Fruit fly (Drosophila melanogaster): ENCODE results near the gene CG13074.

The CG13074 gene

DNA sequence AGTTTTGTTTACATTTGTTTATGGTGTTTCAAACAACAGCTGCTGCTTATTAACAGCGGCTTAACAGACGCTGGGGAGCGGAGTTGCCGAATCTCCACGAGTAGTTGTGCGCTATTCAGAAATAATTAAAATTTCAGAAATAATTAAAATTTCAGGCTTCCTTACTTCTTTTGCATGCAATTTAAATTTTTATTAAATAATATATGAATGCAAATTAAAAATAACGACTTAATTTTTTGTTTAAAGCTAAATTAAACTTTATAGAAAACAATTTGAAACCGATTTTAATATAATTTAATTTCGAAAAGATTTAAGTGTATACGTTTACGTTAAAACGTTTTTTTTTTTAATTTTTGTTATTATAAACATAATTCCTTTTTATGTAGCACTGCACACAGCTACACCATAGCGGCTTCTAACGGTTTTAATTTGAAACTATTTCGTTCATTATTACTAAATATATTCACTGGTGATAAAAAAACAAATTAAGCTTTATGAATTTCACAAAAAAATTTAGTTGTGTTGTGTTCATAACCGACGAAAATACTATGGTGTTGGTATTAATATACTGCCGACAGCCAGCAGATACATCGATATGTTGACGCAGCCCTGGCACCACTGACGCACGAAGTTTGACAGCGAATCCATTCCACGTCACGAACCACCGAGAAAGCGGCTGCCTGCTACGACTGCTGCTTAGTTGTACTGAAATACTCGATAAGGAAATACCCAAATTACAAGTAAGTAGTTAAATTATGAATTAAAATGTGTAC is 31.9 kb upstream of the CG13074 start, which contains the start of gene SsRbeta:
Gene SsRbeta (plus strand): TSS at position 645 of the 773 bp plus-strand sequence.
- no peak for TF ChIP-seq h (optimal IDR thresholded peaks at IDR 0.05)
- TF ChIP-seq psq (optimal IDR thresholded peaks at IDR 0.05): no peak
- no peak for TF ChIP-seq Sin3A (optimal IDR thresholded peaks at IDR 0.05)
- TF ChIP-seq ttk (optimal IDR thresholded peaks at IDR 0.05): no peak
- TF ChIP-seq Myc (optimal IDR thresholded peaks at IDR 0.05): no peak
- no peak for TF ChIP-seq insv (optimal IDR thresholded peaks at IDR 0.05)

- TF ChIP-seq psq (optimal IDR thresholded peaks at IDR 0.05) (no peak), Myc (optimal IDR thresholded peaks at IDR 0.05) (no peak), insv (optimal IDR thresholded peaks at IDR 0.05) (no peak), ttk (optimal IDR thresholded peaks at IDR 0.05) (no peak), Sin3A (optimal IDR thresholded peaks at IDR 0.05) (no peak), h (optimal IDR thresholded peaks at IDR 0.05) (no peak)
Measured at dm6 chr3L:16128481-16128972, 31.2 kb upstream of the CG13074 start, which contains the start of gene Pgm1. Gene Pgm1 (minus strand): TSS chr3L:16128531.

- TF ChIP-seq h (optimal IDR thresholded peaks at IDR 0.05) (no peak), ttk (optimal IDR thresholded peaks at IDR 0.05) (no peak), Sin3A (optimal IDR thresholded peaks at IDR 0.05) (no peak), psq (optimal IDR thresholded peaks at IDR 0.05) (no peak), insv (optimal IDR thresholded peaks at IDR 0.05) (no peak)
Measured at dm6 chr3L:16121791-16122190, 24.5 kb upstream of the CG13074 start, which contains the start of gene Strump. Gene Strump (plus strand): TSS chr3L:16122002.

- no peak for TF ChIP-seq ttk (optimal IDR thresholded peaks at IDR 0.05)
- TF ChIP-seq psq (optimal IDR thresholded peaks at IDR 0.05): no peak
- TF ChIP-seq h (optimal IDR thresholded peaks at IDR 0.05): no peak
- TF ChIP-seq Sin3A (optimal IDR thresholded peaks at IDR 0.05): no peak
- TF ChIP-seq insv (optimal IDR thresholded peaks at IDR 0.05): no peak
- no peak for TF ChIP-seq Myc (optimal IDR thresholded peaks at IDR 0.05)
Measured at dm6 chr3L:16113607-16114337, 16.5 kb upstream of the CG13074 start.

DNA sequence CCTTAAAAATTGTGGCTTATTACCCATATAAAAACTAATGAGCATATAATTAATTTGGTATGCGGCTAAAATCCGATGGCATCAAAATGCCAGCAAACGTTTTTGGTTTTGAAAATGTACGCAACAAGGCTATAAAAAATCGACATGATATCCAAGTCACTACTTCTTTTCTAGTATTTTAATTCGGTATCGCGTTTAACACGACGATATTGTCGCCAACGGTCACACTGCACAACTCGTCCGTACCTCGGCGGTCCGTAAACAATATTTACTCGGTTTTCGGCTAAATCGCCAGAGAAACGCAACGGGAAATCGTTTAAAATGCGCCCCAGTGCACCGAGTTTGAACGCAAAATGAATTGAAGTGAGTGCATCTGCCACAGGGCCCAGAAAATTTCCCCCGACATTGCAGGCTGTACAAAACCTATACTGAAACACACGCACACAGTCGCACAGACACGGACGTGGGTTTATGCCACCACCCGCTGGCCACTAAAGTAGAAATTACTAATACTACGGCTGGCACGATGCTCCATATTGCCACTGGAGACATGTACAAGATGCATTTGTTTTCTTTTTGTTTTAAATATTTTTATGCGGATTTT is 15.8 kb upstream of the CG13074 start, which contains the start of gene Taf4:
Gene Taf4 (plus strand): TSS at position 210 of the 604 bp plus-strand sequence.
- TF ChIP-seq Sin3A (optimal IDR thresholded peaks at IDR 0.05): no peak
- no peak for TF ChIP-seq psq (optimal IDR thresholded peaks at IDR 0.05)
- TF ChIP-seq insv (optimal IDR thresholded peaks at IDR 0.05): no peak
- no peak for TF ChIP-seq h (optimal IDR thresholded peaks at IDR 0.05)
- TF ChIP-seq Myc (optimal IDR thresholded peaks at IDR 0.05): no peak
- TF ChIP-seq ttk (optimal IDR thresholded peaks at IDR 0.05): no peak

DNA sequence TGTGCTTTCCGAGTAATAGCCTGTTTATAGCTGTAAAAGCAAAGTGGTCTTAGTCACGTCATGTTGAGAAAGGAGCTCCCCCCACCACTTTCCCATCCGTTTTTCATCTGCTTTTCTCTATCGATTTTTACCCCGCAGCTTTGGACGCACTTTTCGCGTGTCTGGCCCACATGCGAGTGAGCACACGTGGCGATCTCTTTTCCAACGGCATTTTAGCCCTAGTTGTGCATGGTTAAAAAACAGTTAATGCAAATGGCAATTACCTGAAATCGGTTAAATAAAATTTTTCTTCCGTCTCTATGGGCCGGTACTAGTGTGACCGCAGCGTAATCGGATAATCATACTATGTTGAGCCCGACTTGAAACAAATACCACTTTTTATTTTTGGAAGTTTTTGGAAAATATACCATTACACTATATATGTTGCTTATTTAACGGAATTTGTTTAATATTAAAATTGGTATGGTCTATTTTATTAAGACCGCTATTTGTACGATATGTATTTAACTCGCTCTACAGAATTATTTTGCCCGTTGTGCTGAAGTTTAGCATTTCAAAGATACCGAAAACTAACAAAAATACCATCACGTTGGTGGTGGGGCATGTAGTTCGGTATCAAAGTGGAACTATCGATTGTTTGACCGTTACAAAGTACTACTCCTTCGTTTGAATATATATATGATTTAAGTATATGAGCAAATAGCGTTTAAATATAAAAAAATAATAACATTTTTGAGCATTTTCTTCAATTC is 15.0 kb upstream of the CG13074 start, which contains the start of gene Zn72D:
Gene Zn72D (minus strand): TSS at position 558 of the 752 bp plus-strand sequence.
- TF ChIP-seq psq (optimal IDR thresholded peaks at IDR 0.05) (no peak), insv (optimal IDR thresholded peaks at IDR 0.05) (no peak), Sin3A (optimal IDR thresholded peaks at IDR 0.05) (no peak), Myc (optimal IDR thresholded peaks at IDR 0.05) (no peak)

dm6 chr3L:16105528-16105927 is 8.2 kb upstream of the CG13074 start, which contains the start of the genes IntS9 and CG43295:
Gene IntS9 (minus strand): TSS chr3L:16105627.
Gene CG43295 (plus strand): TSS chr3L:16105852.
- TF ChIP-seq Myc (optimal IDR thresholded peaks at IDR 0.05) (no peak), insv (optimal IDR thresholded peaks at IDR 0.05) (no peak), Sin3A (optimal IDR thresholded peaks at IDR 0.05) (no peak), h (optimal IDR thresholded peaks at IDR 0.05) (no peak), ttk (optimal IDR thresholded peaks at IDR 0.05) (no peak), psq (optimal IDR thresholded peaks at IDR 0.05) (no peak)

DNA sequence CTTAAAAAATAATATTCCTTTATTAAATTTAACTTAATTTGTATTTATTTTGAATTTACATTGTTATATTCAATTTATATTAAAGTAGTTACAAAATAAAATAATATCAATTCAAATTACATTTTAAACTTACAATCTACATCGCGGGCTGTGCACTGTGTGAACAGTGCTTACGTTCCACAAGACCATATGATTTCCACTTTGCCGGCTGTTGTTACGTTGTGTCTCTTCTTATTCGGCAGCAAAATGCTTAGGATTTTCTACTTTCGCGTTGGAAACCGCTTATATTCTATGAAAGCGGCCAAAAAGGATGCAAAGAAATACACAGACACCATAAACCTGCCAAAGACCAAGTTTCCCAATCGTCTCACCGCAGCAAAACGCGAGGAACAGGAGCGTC is 2.8 kb upstream of the CG13074 start, which contains the start of gene IleRS-m:
Gene IleRS-m (plus strand): TSS at position 222 of the 400 bp plus-strand sequence.
- TF ChIP-seq psq (optimal IDR thresholded peaks at IDR 0.05) (no peak), Sin3A (optimal IDR thresholded peaks at IDR 0.05) (no peak), insv (optimal IDR thresholded peaks at IDR 0.05) (no peak), Myc (optimal IDR thresholded peaks at IDR 0.05) (no peak), ttk (optimal IDR thresholded peaks at IDR 0.05) (no peak), h (optimal IDR thresholded peaks at IDR 0.05) (no peak)

DNA sequence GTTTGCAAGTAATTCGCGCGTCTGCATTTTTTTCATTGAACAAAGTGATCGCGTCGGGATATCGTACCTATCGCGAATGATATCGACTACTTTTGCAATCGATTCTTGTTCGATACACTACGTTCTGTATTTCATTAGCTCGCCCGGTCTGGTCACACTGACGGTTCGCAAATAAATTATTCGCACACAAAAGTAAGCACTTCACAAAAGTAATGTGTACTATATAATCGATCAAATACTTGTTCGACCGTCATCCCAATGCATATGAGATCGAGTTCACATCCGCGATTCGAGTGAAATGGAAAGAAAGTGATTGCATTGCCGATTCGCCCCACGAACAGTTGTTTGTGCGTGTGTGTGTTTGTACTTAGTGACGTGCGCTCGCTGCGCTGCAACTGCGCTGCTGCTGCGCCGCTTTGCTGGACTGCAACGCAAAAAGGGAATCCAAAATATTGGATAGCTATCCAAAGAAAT is 6.9 kb downstream of the CG13074 start, which contains the start of the genes CG5235 and ClC-c:
Gene CG5235 (minus strand): TSS at position 63 of the 474 bp plus-strand sequence.
Gene ClC-c (plus strand): TSS at position 125 of the 474 bp plus-strand sequence.
- TF ChIP-seq h (optimal IDR thresholded peaks at IDR 0.05) (no peak), Sin3A (optimal IDR thresholded peaks at IDR 0.05) (no peak), Myc (optimal IDR thresholded peaks at IDR 0.05) (no peak), insv (optimal IDR thresholded peaks at IDR 0.05) (no peak), psq (optimal IDR thresholded peaks at IDR 0.05) (no peak), ttk (optimal IDR thresholded peaks at IDR 0.05) (no peak)

DNA sequence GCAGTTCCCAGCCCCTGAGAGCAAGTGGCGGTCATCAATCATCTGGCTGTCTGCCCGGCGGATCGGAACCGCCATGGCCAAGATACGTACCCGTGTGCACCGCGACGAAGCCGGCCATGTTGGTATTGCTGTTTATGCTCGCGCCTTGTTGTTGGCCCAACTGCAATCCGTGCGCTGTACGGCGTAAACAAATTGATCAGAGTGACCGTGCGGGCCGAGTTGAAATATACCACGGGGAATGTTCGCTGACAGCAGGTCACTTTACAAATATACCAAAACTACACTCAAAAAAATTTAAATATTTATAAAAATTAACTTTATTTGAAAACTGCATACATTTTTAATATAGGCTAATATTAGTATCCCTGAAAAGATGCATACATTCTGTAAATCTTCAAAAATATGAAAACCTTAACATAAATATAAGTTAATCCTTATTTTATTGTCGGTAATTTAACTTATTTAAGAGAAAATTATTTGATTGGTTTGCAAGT is 9.9 kb downstream of the CG13074 start, which contains the start of gene Tasp1:
Gene Tasp1 (minus strand): TSS at position 203 of the 494 bp plus-strand sequence.
- TF ChIP-seq psq (optimal IDR thresholded peaks at IDR 0.05): no peak
- no peak for TF ChIP-seq Sin3A (optimal IDR thresholded peaks at IDR 0.05)
- no peak for TF ChIP-seq h (optimal IDR thresholded peaks at IDR 0.05)
- TF ChIP-seq Myc (optimal IDR thresholded peaks at IDR 0.05): no peak
- no peak for TF ChIP-seq ttk (optimal IDR thresholded peaks at IDR 0.05)
- no peak for TF ChIP-seq insv (optimal IDR thresholded peaks at IDR 0.05)

Data from Kc167 (cell line).